Worm (Caenorhabditis elegans) whole organism, early embryonic: ENCODE data around the gene F11C7.2.

Experiments
- B0310.2 ChIP-seq: sonication (generic microtip); optimal IDR thresholded peaks from 2 replicates; lab custom pipeline; 2016; ENCODE audit warnings: mild to moderate bottlenecking, missing genetic modification characterization, missing compliant biosample characterization
- F13C5.2 ChIP-seq: sonication (generic microtip); optimal IDR thresholded peaks from 2 replicates; lab custom pipeline; 2017; ENCODE audit warnings: mild to moderate bottlenecking, missing genetic modification characterization, inconsistent platforms, missing compliant biosample characterization
- aly-1 ChIP-seq: sonication (generic microtip); optimal IDR thresholded peaks from 2 replicates; lab custom pipeline; 2016; ENCODE audit warnings: missing genetic modification characterization, missing compliant biosample characterization
- ama-1 ChIP-seq: fragments of 150-350 bp; optimal IDR thresholded peaks from 2 replicates; lab custom pipeline; 2014
- ceh-13 ChIP-seq: fragments of 200-800 bp; sonication (Bioruptor generic); optimal IDR thresholded peaks from 2 replicates; lab custom pipeline; 2018; ENCODE audit warnings: mild to moderate bottlenecking, missing genetic modification characterization, missing compliant biosample characterization
- ceh-36 ChIP-seq: sonication (generic microtip); optimal IDR thresholded peaks from 2 replicates; lab custom pipeline; 2016; ENCODE audit warnings: missing genetic modification characterization, inconsistent platforms, missing compliant biosample characterization
- ets-7 ChIP-seq: sonication (generic microtip); optimal IDR thresholded peaks from 2 replicates; lab custom pipeline; 2016; ENCODE audit warnings: missing genotype, missing genetic modification characterization, missing compliant biosample characterization
- flt-1 ChIP-seq: fragments of 200-800 bp; sonication (Bioruptor generic); IDR thresholded peaks from 2 replicates; pipeline ENCODE4 v1.3.6; 2022; ENCODE audit warnings: missing genetic modification characterization, missing compliant biosample characterization
- hmbx-1 ChIP-seq: sonication (generic microtip); optimal IDR thresholded peaks from 2 replicates; lab custom pipeline; 2016; ENCODE audit warnings: mild to moderate bottlenecking, missing genetic modification characterization, missing compliant biosample characterization
- hmg-4 ChIP-seq: fragments of 200-800 bp; sonication (Bioruptor generic); optimal IDR thresholded peaks from 2 replicates; lab custom pipeline; 2018; ENCODE audit warnings: mild to moderate bottlenecking, missing genetic modification characterization, missing compliant biosample characterization
- hnd-1 ChIP-seq: sonication (generic microtip); optimal IDR thresholded peaks from 2 replicates; lab custom pipeline; 2016; ENCODE audit warnings: missing genetic modification characterization, missing compliant biosample characterization
- pes-1 ChIP-seq: fragments of 200-800 bp; sonication (Bioruptor generic); IDR thresholded peaks from 2 replicates; pipeline ENCODE4 v1.3.6; 2022; ENCODE audit warnings: missing genetic modification reagents, missing genetic modification characterization, missing compliant biosample characterization
- scrt-1 ChIP-seq: fragments of 200-800 bp; sonication (Bioruptor generic); IDR thresholded peaks from 2 replicates; pipeline ENCODE4 v1.3.6; 2022; ENCODE audit warnings: missing genetic modification characterization, missing compliant biosample characterization
- sea-1 ChIP-seq: fragments of 200-800 bp; sonication (Bioruptor generic); conservative IDR thresholded peaks from 2 replicates; pipeline ENCODE4 v1.3.6; 2022; ENCODE audit warnings: missing genetic modification characterization, missing compliant biosample characterization
- tbx-11 ChIP-seq: fragments of 200-800 bp; sonication (Bioruptor generic); IDR thresholded peaks from 2 replicates; pipeline ENCODE4 v1.3.6; 2022; ENCODE audit warnings: missing genetic modification characterization, missing compliant biosample characterization
- tbx-37 ChIP-seq: fragments of 200-800 bp; sonication (Bioruptor generic); conservative IDR thresholded peaks from 2 replicates; pipeline ENCODE4 v1.3.6; 2022; ENCODE audit warnings: missing genetic modification reagents, missing genetic modification characterization, missing compliant biosample characterization
- tra-4 ChIP-seq: sonication (generic microtip); optimal IDR thresholded peaks from 2 replicates; lab custom pipeline; 2017; ENCODE audit warnings: missing genetic modification characterization, missing compliant biosample characterization

F11C7.2 gene

ce11 chrX:17426712-17427111 is 30.1 kb downstream of the F11C7.2 start:
- TF ChIP-seq aly-1 (tag; lab: Kevin White, UChicago): no peak
- no peak for TF ChIP-seq F13C5.2 (tag; lab: Kevin White, UChicago)
- TF ChIP-seq hmg-4 (GFP tag; lab: Kevin White, UChicago): no peak
- no peak for TF ChIP-seq ceh-36 (tag; lab: Kevin White, UChicago)
- TF ChIP-seq hnd-1 (tag; lab: Kevin White, UChicago): no peak
- TF ChIP-seq B0310.2: no peak
- no peak for TF ChIP-seq sea-1
- no peak for TF ChIP-seq ets-7 (tag; lab: Kevin White, UChicago)
- TF ChIP-seq tra-4 (tag; lab: Kevin White, UChicago): no peak
- no peak for TF ChIP-seq flt-1 (GFP tag; lab: Robert Waterston, UW)
- no peak for TF ChIP-seq tbx-37 (GFP tag; lab: Robert Waterston, UW)
- no peak for TF ChIP-seq hmbx-1 (tag; lab: Kevin White, UChicago)
- no peak for TF ChIP-seq scrt-1 (GFP tag; lab: Robert Waterston, UW)
- TF ChIP-seq pes-1: no peak

ce11 chrX:17427778-17428177 is 31.2 kb downstream of the F11C7.2 start:
- TF ChIP-seq hnd-1 (tag; lab: Kevin White, UChicago): no peak
- TF ChIP-seq scrt-1 (GFP tag; lab: Robert Waterston, UW): no peak
- TF ChIP-seq ama-1 (lab: Kevin White, UChicago): no peak
- TF ChIP-seq hmbx-1 (tag; lab: Kevin White, UChicago): no peak
- TF ChIP-seq tra-4 (tag; lab: Kevin White, UChicago): no peak
- TF ChIP-seq hmg-4 (GFP tag; lab: Kevin White, UChicago): no peak
- no peak for TF ChIP-seq tbx-37 (GFP tag; lab: Robert Waterston, UW)
- TF ChIP-seq ceh-13 (GFP tag; lab: Kevin White, UChicago): no peak
- no peak for TF ChIP-seq ceh-36 (tag; lab: Kevin White, UChicago)
- TF ChIP-seq pes-1: no peak
- no peak for TF ChIP-seq flt-1 (GFP tag; lab: Robert Waterston, UW)
- no peak for TF ChIP-seq B0310.2
- TF ChIP-seq ets-7 (tag; lab: Kevin White, UChicago): no peak
- TF ChIP-seq aly-1 (tag; lab: Kevin White, UChicago): no peak
- no peak for TF ChIP-seq sea-1
- no peak for TF ChIP-seq tbx-11 (GFP tag; lab: Robert Waterston, UW)
- TF ChIP-seq F13C5.2 (tag; lab: Kevin White, UChicago): no peak

ce11 chrX:17428803-17429202 is 32.2 kb downstream of the F11C7.2 start, which contains the start of gene pbo-6:
TSS of gene pbo-6 (plus strand) at chrX:17429042.
- TF ChIP-seq aly-1 (tag; lab: Kevin White, UChicago) (no peak), F13C5.2 (tag; lab: Kevin White, UChicago) (no peak)

- TF ChIP-seq scrt-1 (GFP tag; lab: Robert Waterston, UW) (no peak), tbx-37 (GFP tag; lab: Robert Waterston, UW) (0 out of 2 replicates have a peak, but pooled peaks have one; percentile 7)
Observed at ce11 chrX:17434234-17434633, 37.6 kb downstream of the F11C7.2 start, which contains the start of gene fubl-3. TSS of gene fubl-3 (plus strand) at chrX:17434445.

ce11 chrX:17438386-17438785 is 41.8 kb downstream of the F11C7.2 start, which contains the start of gene C36E6.8:
TSS of gene C36E6.8 (plus strand) at chrX:17438686.
- TF ChIP-seq tbx-11 (GFP tag; lab: Robert Waterston, UW) (no peak), ets-7 (tag; lab: Kevin White, UChicago) (no peak), hnd-1 (tag; lab: Kevin White, UChicago) (no peak), F13C5.2 (tag; lab: Kevin White, UChicago) (no peak), hmbx-1 (tag; lab: Kevin White, UChicago) (no peak), pes-1 (no peak), ama-1 (lab: Kevin White, UChicago) (no peak), B0310.2 (no peak), scrt-1 (GFP tag; lab: Robert Waterston, UW) (no peak), aly-1 (tag; lab: Kevin White, UChicago) (no peak), sea-1 (no peak)

DNA sequence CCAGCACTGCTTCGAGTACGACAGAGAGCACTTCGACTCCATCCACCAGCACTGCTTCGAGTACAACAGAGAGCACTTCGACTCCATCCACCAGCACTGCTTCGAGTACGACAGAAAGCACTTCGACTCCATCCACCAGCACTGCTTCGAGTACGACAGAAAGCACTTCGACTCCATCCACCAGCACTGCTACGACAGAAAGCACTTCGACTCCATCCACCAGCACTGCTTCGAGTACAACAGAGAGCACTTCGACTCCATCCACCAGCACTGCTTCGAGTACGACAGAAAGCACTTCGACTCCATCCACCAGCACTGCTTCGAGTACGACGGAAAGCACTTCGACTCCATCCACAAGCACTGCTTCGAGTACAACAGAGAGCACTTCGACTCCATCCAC is 45.9 kb downstream of the F11C7.2 start:
- TF ChIP-seq tbx-37 (GFP tag; lab: Robert Waterston, UW): 0 out of 2 replicates have a peak, but pooled peaks have one; percentile 46
- TF ChIP-seq scrt-1 (GFP tag; lab: Robert Waterston, UW): peak; percentile 73; the same call in 1 of the 2 replicates

ce11 chrX:17444683-17445082 is 48.1 kb downstream of the F11C7.2 start:
- TF ChIP-seq scrt-1 (GFP tag; lab: Robert Waterston, UW): peak; percentile 32

ce11 chrX:17445239-17445638 is 48.6 kb downstream of the F11C7.2 start:
- TF ChIP-seq scrt-1 (GFP tag; lab: Robert Waterston, UW): peak; percentile 27; the same call in 1 of the 2 replicates

DNA sequence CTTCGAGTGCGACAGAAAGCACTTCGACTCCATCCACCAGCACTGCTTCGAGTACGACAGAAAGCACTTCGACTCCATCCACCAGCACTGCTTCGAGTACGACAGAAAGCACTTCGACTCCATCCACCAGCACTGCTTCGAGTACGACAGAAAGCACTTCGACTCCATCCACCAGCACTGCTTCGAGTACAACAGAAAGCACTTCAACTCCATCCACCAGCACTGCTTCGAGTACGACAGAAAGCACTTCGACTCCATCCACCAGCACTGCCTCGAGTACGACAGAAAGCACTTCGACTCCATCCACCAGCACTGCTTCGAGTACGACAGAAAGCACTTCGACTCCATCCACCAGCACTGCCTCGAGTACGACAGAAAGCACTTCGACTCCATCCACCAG is 50.6 kb downstream of the F11C7.2 start:
- TF ChIP-seq flt-1 (GFP tag; lab: Robert Waterston, UW): 0 out of 2 replicates have a peak, but pooled peaks have one; percentile 19
